Worm (Caenorhabditis elegans) whole organism, L1 larva: ENCODE results near the gene R07E3.4.

Source experiments
- C04F5.9 ChIP-seq: sonication (generic microtip); optimal IDR thresholded peaks from 2 replicates; lab custom pipeline; 2016; ENCODE audit warnings: missing genetic modification characterization, missing compliant biosample characterization
- C34B4.2 ChIP-seq: sonication (generic microtip); optimal IDR thresholded peaks from 2 replicates; lab custom pipeline; 2017; ENCODE audit warnings: mild to moderate bottlenecking, missing genetic modification characterization, missing compliant biosample characterization
- alr-1 ChIP-seq: fragments of 200-800 bp; sonication (Bioruptor generic); optimal IDR thresholded peaks from 2 replicates; lab custom pipeline; 2018; ENCODE audit warnings: borderline replicate concordance, mild to moderate bottlenecking, missing genetic modification characterization, missing compliant biosample characterization
- aly-2 ChIP-seq: fragments of 150-350 bp; optimal IDR thresholded peaks from 2 replicates; lab custom pipeline; 2014; ENCODE audit warnings: missing biosample characterization, missing genetic modification characterization
- blmp-1 ChIP-seq: fragments of 150-350 bp; optimal IDR thresholded peaks from 2 replicates; lab custom pipeline; 2014; ENCODE audit warnings: missing biosample characterization, missing genetic modification characterization
- ceh-63 ChIP-seq: fragments of 200-800 bp; sonication (Bioruptor generic); optimal IDR thresholded peaks from 2 replicates; lab custom pipeline; 2018; ENCODE audit warnings: mild to moderate bottlenecking, missing genetic modification characterization, missing compliant biosample characterization
- ceh-8 ChIP-seq: fragments of 200-800 bp; sonication (Bioruptor generic); optimal IDR thresholded peaks from 2 replicates; lab custom pipeline; 2018; ENCODE audit warnings: mild to moderate bottlenecking, missing genetic modification characterization, moderate library complexity, missing compliant biosample characterization
- ceh-82 ChIP-seq, 3 experiments: fragments of 150-350 bp in 1 of 3; sonication (generic microtip) in 2 of 3; optimal IDR thresholded peaks; 2 replicates each; lab custom pipeline; 2014 to 2017; ENCODE audit warnings: missing biosample characterization in 3 of 3, missing genetic modification characterization in 3 of 3
- ceh-88 ChIP-seq: fragments of 200-800 bp; sonication (Bioruptor generic); IDR thresholded peaks from 2 replicates; pipeline ENCODE4 v1.3.6; 2022; ENCODE audit warnings: missing genetic modification characterization, missing compliant biosample characterization
- dsc-1 ChIP-seq: sonication (generic microtip); optimal IDR thresholded peaks from 2 replicates; lab custom pipeline; 2016; ENCODE audit warnings: mild to moderate bottlenecking, missing genetic modification characterization, missing compliant biosample characterization
- efl-1 ChIP-seq, 4 experiments: fragments of 150-350 bp; optimal IDR thresholded peaks in 3 of 4; peaks in 1 of 4; 1 replicate in 1 of 4; 2 replicates in 3 of 4; lab custom pipeline; 2014; ENCODE audit warnings: missing biosample characterization in 2 of 4, missing genetic modification characterization in 2 of 4, missing genetic modification reagents in 2 of 4
- efl-3 ChIP-seq: fragments of 200-800 bp; sonication (Bioruptor generic); optimal IDR thresholded peaks from 2 replicates; lab custom pipeline; 2018; ENCODE audit warnings: mild to moderate bottlenecking, missing genetic modification characterization, missing compliant biosample characterization
- egl-27 ChIP-seq, 2 experiments: fragments of 150-350 bp in 1 of 2; sonication (generic microtip); optimal IDR thresholded peaks; 3 replicates each; lab custom pipeline; 2017 to 2018; ENCODE audit warnings: missing biosample characterization in 2 of 2, missing genetic modification characterization in 2 of 2, missing genetic modification reagents in 2 of 2
- ets-5 ChIP-seq: fragments of 200-800 bp; sonication (Bioruptor generic); IDR thresholded peaks from 2 replicates; pipeline ENCODE4 v1.3.6; 2022; ENCODE audit warnings: missing genetic modification characterization, missing compliant biosample characterization
- fos-1 ChIP-seq: fragments of 150-350 bp; optimal IDR thresholded peaks from 2 replicates; lab custom pipeline; 2014; ENCODE audit warnings: missing biosample characterization, missing genetic modification characterization
- hlh-17 ChIP-seq: fragments of 200-800 bp; sonication (Bioruptor generic); optimal IDR thresholded peaks from 2 replicates; lab custom pipeline; 2018; ENCODE audit warnings: missing genetic modification characterization, mild to moderate bottlenecking, missing compliant biosample characterization, moderate library complexity, borderline replicate concordance
- hpl-2 ChIP-seq: fragments of 150-350 bp; optimal IDR thresholded peaks from 2 replicates; lab custom pipeline; 2014; ENCODE audit warnings: missing biosample characterization, missing genetic modification reagents, missing genetic modification characterization
- irx-1 ChIP-seq: sonication (generic microtip); optimal IDR thresholded peaks from 2 replicates; lab custom pipeline; 2016; ENCODE audit warnings: missing genetic modification characterization, missing compliant biosample characterization
- lin-35 ChIP-seq, 2 experiments: fragments of 150-350 bp; optimal IDR thresholded peaks; 2 replicates each; lab custom pipeline; 2014; ENCODE audit warnings: missing biosample characterization in 2 of 2, missing genetic modification characterization in 2 of 2, missing genetic modification reagents in 2 of 2
- lir-3 ChIP-seq: sonication (generic microtip); optimal IDR thresholded peaks from 2 replicates; lab custom pipeline; 2016; ENCODE audit warnings: mild to moderate bottlenecking, missing genetic modification characterization, moderate library complexity, missing compliant biosample characterization; ENCODE audit not compliant: poor library complexity
- mab-9 ChIP-seq: fragments of 200-800 bp; sonication (Bioruptor generic); IDR thresholded peaks from 2 replicates; pipeline ENCODE4 v1.3.6; 2022; ENCODE audit warnings: missing genetic modification reagents, missing genetic modification characterization, missing compliant biosample characterization
- nhr-11 ChIP-seq: fragments of 150-350 bp; optimal IDR thresholded peaks from 2 replicates; lab custom pipeline; 2014; ENCODE audit warnings: missing biosample characterization, missing genetic modification characterization
- nhr-12 ChIP-seq: sonication (generic microtip); optimal IDR thresholded peaks from 2 replicates; lab custom pipeline; 2017; ENCODE audit warnings: missing biosample characterization, missing genetic modification characterization
- nhr-237 ChIP-seq: fragments of 150-350 bp; optimal IDR thresholded peaks from 2 replicates; lab custom pipeline; 2014; ENCODE audit warnings: missing biosample characterization, missing genetic modification characterization
- nhr-28 ChIP-seq: fragments of 150-350 bp; optimal IDR thresholded peaks from 2 replicates; lab custom pipeline; 2014; ENCODE audit warnings: missing biosample characterization, missing genetic modification characterization
- nhr-47 ChIP-seq: sonication (generic microtip); optimal IDR thresholded peaks from 2 replicates; lab custom pipeline; 2016; ENCODE audit warnings: mild to moderate bottlenecking, missing genetic modification characterization, moderate library complexity, missing compliant biosample characterization
- nhr-76 ChIP-seq: sonication (generic microtip); optimal IDR thresholded peaks from 2 replicates; lab custom pipeline; 2017; ENCODE audit warnings: missing biosample characterization, missing genetic modification characterization
- nhr-77 ChIP-seq: fragments of 150-350 bp; optimal IDR thresholded peaks from 2 replicates; lab custom pipeline; 2014; ENCODE audit warnings: missing biosample characterization, missing genetic modification characterization
- nhr-90 ChIP-seq: sonication (generic microtip); optimal IDR thresholded peaks from 2 replicates; lab custom pipeline; 2016; ENCODE audit warnings: mild to moderate bottlenecking, missing genetic modification characterization, missing compliant biosample characterization; ENCODE audit not compliant: poor library complexity
- pax-3 ChIP-seq: fragments of 200-800 bp; sonication (Bioruptor generic); optimal IDR thresholded peaks from 2 replicates; lab custom pipeline; 2018; ENCODE audit warnings: mild to moderate bottlenecking, missing genetic modification characterization, moderate library complexity, missing compliant biosample characterization
- rnt-1 ChIP-seq: sonication (generic microtip); optimal IDR thresholded peaks from 2 replicates; lab custom pipeline; 2016; ENCODE audit warnings: mild to moderate bottlenecking, missing genetic modification characterization, moderate library complexity, missing compliant biosample characterization
- sox-4 ChIP-seq: sonication (generic microtip); optimal IDR thresholded peaks from 2 replicates; lab custom pipeline; 2016; ENCODE audit warnings: missing genetic modification characterization, missing compliant biosample characterization
- swsn-7 ChIP-seq: sonication (generic microtip); optimal IDR thresholded peaks from 2 replicates; lab custom pipeline; 2016; ENCODE audit warnings: missing genetic modification characterization, missing compliant biosample characterization
- tbx-2 ChIP-seq: sonication (generic microtip); optimal IDR thresholded peaks from 2 replicates; lab custom pipeline; 2016; ENCODE audit warnings: missing genetic modification characterization, missing compliant biosample characterization
- unc-30 ChIP-seq: sonication (generic microtip); optimal IDR thresholded peaks from 2 replicates; lab custom pipeline; 2017; ENCODE audit warnings: missing biosample characterization, missing genetic modification characterization
- unc-98 ChIP-seq: fragments of 200-800 bp; sonication (Bioruptor generic); IDR thresholded peaks from 2 replicates; pipeline ENCODE4 v1.3.6; 2022; ENCODE audit warnings: missing genetic modification characterization, missing compliant biosample characterization
- vab-15 ChIP-seq: sonication (generic microtip); optimal IDR thresholded peaks from 2 replicates; lab custom pipeline; 2017; ENCODE audit warnings: missing genotype, mild to moderate bottlenecking, missing genetic modification characterization, missing compliant biosample characterization
- xbp-1 ChIP-seq: sonication (generic microtip); optimal IDR thresholded peaks from 2 replicates; lab custom pipeline; 2016; ENCODE audit warnings: missing genetic modification characterization, missing compliant biosample characterization
- zag-1 ChIP-seq: fragments of 150-350 bp; optimal IDR thresholded peaks from 2 replicates; lab custom pipeline; 2014; ENCODE audit warnings: missing biosample characterization, missing genetic modification characterization
- zip-4 ChIP-seq: fragments of 200-800 bp; sonication (Bioruptor generic); optimal IDR thresholded peaks from 2 replicates; lab custom pipeline; 2018; ENCODE audit warnings: mild to moderate bottlenecking, missing genetic modification characterization, moderate library complexity, missing compliant biosample characterization

Gene R07E3.4

DNA sequence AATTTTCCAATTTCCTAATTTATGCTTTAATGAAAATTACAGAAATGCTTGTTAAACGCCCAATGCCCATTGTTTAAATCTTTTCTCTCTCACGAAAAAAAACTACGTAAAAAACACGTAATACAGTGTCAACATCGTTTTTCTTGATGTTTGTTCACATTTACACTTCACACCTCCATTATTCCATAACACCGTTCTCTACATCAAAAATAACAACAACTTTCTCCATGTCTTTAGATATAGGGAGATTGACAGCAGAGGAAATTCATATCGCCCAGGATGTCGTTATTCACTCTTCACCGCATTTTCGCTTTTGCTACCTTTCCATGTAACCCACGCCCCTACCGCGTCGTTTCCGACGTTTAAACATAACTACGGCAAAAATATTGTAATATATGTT lies 24.9 kb upstream of the R07E3.4 start, which contains the start of gene efhc-1:
Gene efhc-1 (plus strand): TSS at position 301 of the 400 bp plus-strand sequence.
- no peak for TF ChIP-seq nhr-11 (tag; lab: Kevin White, UChicago)
- TF ChIP-seq C34B4.2 (tag; lab: Kevin White, UChicago): no peak
- no peak for TF ChIP-seq lir-3 (tag; lab: Kevin White, UChicago)
- no peak for TF ChIP-seq ceh-82 (tag; optimal IDR thresholded peaks at IDR 0.05; lab: Kevin White, UChicago)
- TF ChIP-seq mab-9 (GFP tag; lab: Robert Waterston, UW): no peak
- peak; percentile 16 for TF ChIP-seq blmp-1 (tag; lab: Kevin White, UChicago)
- TF ChIP-seq alr-1 (tag; lab: Kevin White, UChicago): no peak
- TF ChIP-seq, all 84 proteins: peak for 1

DNA sequence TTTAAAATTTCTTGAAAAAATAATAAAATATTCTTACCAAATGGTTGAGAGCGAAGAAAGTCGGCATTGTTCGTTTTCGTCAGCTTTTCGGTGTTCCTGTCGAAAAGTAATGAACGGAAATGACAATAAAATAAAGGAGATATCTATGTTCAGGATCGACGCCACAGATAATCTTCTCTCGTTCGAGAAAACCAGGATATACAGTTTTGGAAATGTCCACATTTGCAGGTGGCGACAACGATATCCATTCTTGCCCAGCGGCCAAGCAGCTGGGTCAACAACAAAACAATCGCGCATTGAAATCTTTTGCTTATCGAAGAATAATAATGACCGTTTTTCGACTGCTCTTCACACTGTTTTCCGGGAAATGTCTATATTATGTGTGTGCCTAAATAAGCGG lies 22.5 kb upstream of the R07E3.4 start, which contains the start of gene R07E3.7:
Gene R07E3.7 (minus strand): TSS at position 101 of the 400 bp plus-strand sequence.
- no peak for TF ChIP-seq zip-4
- no peak for TF ChIP-seq rnt-1 (tag; lab: Kevin White, UChicago)
- TF ChIP-seq aly-2 (tag; lab: Kevin White, UChicago): no peak
- no peak for TF ChIP-seq nhr-90 (tag; lab: Kevin White, UChicago)
- TF ChIP-seq nhr-47 (tag; lab: Kevin White, UChicago): no peak
- TF ChIP-seq zag-1 (tag; lab: Kevin White, UChicago): no peak
- TF ChIP-seq hlh-17 (GFP tag; lab: Kevin White, UChicago): no peak
- no peak for TF ChIP-seq nhr-77 (tag; lab: Kevin White, UChicago)
- no peak for TF ChIP-seq mab-9 (GFP tag; lab: Robert Waterston, UW)
- no peak for TF ChIP-seq dsc-1 (tag; lab: Kevin White, UChicago)
- no peak for TF ChIP-seq xbp-1
- TF ChIP-seq nhr-76: no peak
- TF ChIP-seq pax-3 (tag; lab: Kevin White, UChicago): no peak
- TF ChIP-seq fos-1 (tag; lab: Kevin White, UChicago): no peak
- TF ChIP-seq ceh-88 (GFP tag; lab: Robert Waterston, UW): no peak
- no peak for TF ChIP-seq irx-1 (tag; lab: Kevin White, UChicago)
- TF ChIP-seq tbx-2 (tag; lab: Kevin White, UChicago): no peak
- TF ChIP-seq efl-3 (GFP tag; lab: Kevin White, UChicago): no peak
- no peak for TF ChIP-seq nhr-237 (tag; lab: Kevin White, UChicago)
- TF ChIP-seq nhr-28: no peak

DNA sequence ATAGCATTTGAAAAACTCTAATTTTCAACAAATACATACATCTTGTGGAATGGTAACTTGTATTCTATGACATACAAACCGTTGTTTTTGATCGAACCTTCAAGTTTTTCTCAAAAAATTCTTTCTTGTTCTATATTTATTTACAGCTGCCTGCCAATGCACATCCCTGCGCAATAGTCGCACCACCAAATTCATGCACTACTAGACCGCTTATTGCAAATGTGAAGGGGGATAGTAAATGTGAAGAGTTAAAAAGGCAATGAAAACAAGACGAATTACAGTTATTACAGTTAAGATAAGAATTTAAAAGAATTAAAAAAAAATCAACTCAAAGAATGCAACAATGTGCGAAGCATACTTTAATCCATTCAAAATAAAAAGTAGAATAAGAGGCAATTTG lies 20.7 kb upstream of the R07E3.4 start:
- TF ChIP-seq efl-1 (optimal IDR thresholded peaks at IDR 0.05; lab: Kevin White, UChicago) (no peak), efl-1 (GFP tag; optimal IDR thresholded peaks at IDR 0.05 in 1 of 2; lab: Kevin White, UChicago) (no peak), efl-3 (GFP tag; lab: Kevin White, UChicago) (no peak), swsn-7 (tag; lab: Kevin White, UChicago) (no peak), lin-35 (GFP tag; optimal IDR thresholded peaks at IDR 0.05; lab: Kevin White, UChicago) (no peak), xbp-1 (no peak), ceh-8 (GFP tag; lab: Kevin White, UChicago) (no peak), vab-15 (tag; lab: Kevin White, UChicago) (no peak), egl-27 (tag; optimal IDR thresholded peaks at IDR 0.05; lab: Kevin White, UChicago) (no peak), nhr-237 (tag; lab: Kevin White, UChicago) (no peak), aly-2 (tag; lab: Kevin White, UChicago) (no peak), ets-5 (no peak), unc-30 (tag; lab: Kevin White, UChicago) (no peak), ceh-63 (GFP tag; lab: Kevin White, UChicago) (no peak), unc-98 (no peak), tbx-2 (tag; lab: Kevin White, UChicago) (no peak), sox-4 (tag; lab: Kevin White, UChicago) (no peak), hpl-2 (GFP tag; lab: Kevin White, UChicago) (no peak), nhr-90 (tag; lab: Kevin White, UChicago) (no peak), nhr-12 (no peak), C04F5.9 (tag; lab: Kevin White, UChicago) (no peak)
